3 fruit fly cellular contexts compared by ENCODE assay signal in the genomic region with DNA sequence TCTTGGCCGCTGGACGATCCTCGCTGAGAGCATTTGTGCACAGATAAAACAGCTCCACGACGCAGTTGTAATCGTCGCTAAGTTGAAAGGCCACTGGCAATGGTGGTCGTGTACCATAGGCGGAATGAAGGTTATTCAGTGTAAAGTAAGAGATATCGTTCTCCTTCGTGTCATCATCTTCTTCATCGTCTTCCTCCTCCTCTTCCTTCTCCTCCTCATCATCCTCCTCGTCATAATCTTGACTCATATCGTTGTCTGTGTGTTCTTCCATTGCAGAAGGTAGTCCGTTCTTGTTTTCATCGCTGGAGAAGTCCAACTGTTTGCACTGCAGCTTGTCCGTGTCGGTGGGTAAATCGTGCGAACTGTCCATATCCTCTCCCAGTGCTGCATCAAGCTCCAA.
TF ChIP-seq lines count a peak whose summit lies in the region.

No protein-coding gene starts in this region.

- no peak for TF ChIP-seq CTCF in whole organism, embryonic (GFP tag; optimal IDR thresholded peaks at IDR 0.05; lab: Kevin White, UChicago)

TF ChIP-seq in whole organism, embryonic, 481 proteins besides CTCF, POLR2A, EP300 and RAD21:
- no peak for TF ChIP-seq ems (GFP tag; optimal IDR thresholded peaks at IDR 0.05; lab: Kevin White, UChicago)
- TF ChIP-seq Ets65A (GFP tag; lab: Kevin White, UChicago) = peak; percentile 58

TF ChIP-seq in whole organism, prepupa, 60 proteins besides CTCF, POLR2A, EP300 and RAD21:
- TF ChIP-seq svp (GFP tag; lab: Kevin White, UChicago) (peak; percentile 91), lz (GFP tag; optimal IDR thresholded peaks at IDR 0.05; lab: Kevin White, UChicago) (no peak)
TF ChIP-seq in whole organism, prepupa: peak in this region for 1.

TF ChIP-seq in whole organism, pupa, 21 proteins besides CTCF, POLR2A, EP300 and RAD21:
- TF ChIP-seq CG12605 (GFP tag; IDR thresholded peaks at IDR 0.05; lab: Robert Waterston, UW) = no peak
- TF ChIP-seq EcR (GFP tag; optimal IDR thresholded peaks at IDR 0.05; lab: Kevin White, UChicago) = peak; percentile 4
